Fruit fly (Drosophila melanogaster): ENCODE results near the gene hb.

hb gene

dm6 chr3R:8670529-8671491 is 26.8 kb downstream of the hb start, which contains the start of gene p (continued):
- TF ChIP-seq Atf-2 (GFP tag; optimal IDR thresholded peaks at IDR 0.05): no peak
- TF ChIP-seq pum (GFP tag; optimal IDR thresholded peaks at IDR 0.05): peak; percentile 43
- TF ChIP-seq CG11560 (tag; IDR thresholded peaks at IDR 0.05): no peak
- no peak for TF ChIP-seq crol (GFP tag; IDR thresholded peaks at IDR 0.05)
- TF ChIP-seq YL-1 (GFP tag; optimal IDR thresholded peaks at IDR 0.05): peak; percentile 16
- no peak for TF ChIP-seq BEAF-32 (GFP tag; optimal IDR thresholded peaks at IDR 0.05)
- TF ChIP-seq klu (GFP tag; IDR thresholded peaks at IDR 0.05): no peak
- peak; percentile 36 for TF ChIP-seq B-H2 (GFP tag; optimal IDR thresholded peaks at IDR 0.05)
- TF ChIP-seq lov (optimal IDR thresholded peaks at IDR 0.05): no peak
- no peak for TF ChIP-seq lov (GFP tag; IDR thresholded peaks at IDR 0.05)
- peak; percentile 15 for TF ChIP-seq CG2202 (tag; optimal IDR thresholded peaks at IDR 0.05)
- peak; percentile 40; the same call in 1 of the 2 replicates for TF ChIP-seq CG14014 (GFP tag; IDR thresholded peaks at IDR 0.05)
- no peak for TF ChIP-seq CG14860 (GFP tag; IDR thresholded peaks at IDR 0.05; ENCODE audit: partially characterized antibody)
- no peak for TF ChIP-seq Scr (GFP tag; IDR thresholded peaks at IDR 0.05; ENCODE audit: partially characterized antibody)
- TF ChIP-seq CG7987 (GFP tag; optimal IDR thresholded peaks at IDR 0.05): peak; percentile 57
- no peak for TF ChIP-seq zf30C (GFP tag; optimal IDR thresholded peaks at IDR 0.05)
- no peak for TF ChIP-seq MTF-1 (GFP tag; optimal IDR thresholded peaks at IDR 0.05; ENCODE audit: borderline replicate concordance)
- TF ChIP-seq CG8359 (GFP tag; optimal IDR thresholded peaks at IDR 0.05; ENCODE audit: borderline replicate concordance): peak; percentile 37
- TF ChIP-seq vvl (GFP tag; IDR thresholded peaks at IDR 0.05): peak; percentile 51
- TF ChIP-seq ash1 (GFP tag; optimal IDR thresholded peaks at IDR 0.05): no peak
- TF ChIP-seq CG6175 (GFP tag; IDR thresholded peaks at IDR 0.05): no peak
- TF ChIP-seq CG31441 (GFP tag; IDR thresholded peaks at IDR 0.05): peak; percentile 26; the same call in 1 of the 2 replicates
- TF ChIP-seq CG6854 (GFP tag; optimal IDR thresholded peaks at IDR 0.05): no peak
- TF ChIP-seq Eip74EF (GFP tag; optimal IDR thresholded peaks at IDR 0.05): peak in 1 of 2 experiments; percentile 50
- no peak for TF ChIP-seq CG7372 (GFP tag; IDR thresholded peaks at IDR 0.05)
- no peak for TF ChIP-seq CG14667 (GFP tag; IDR thresholded peaks at IDR 0.05)
- TF ChIP-seq bsh (GFP tag; optimal IDR thresholded peaks at IDR 0.05): peak in 1 of 2 experiments; percentile 50
- TF ChIP-seq CG7357 (GFP tag; IDR thresholded peaks at IDR 0.05): no peak
- TF ChIP-seq CG11695 (GFP tag; IDR thresholded peaks at IDR 0.05): peak; percentile 26; the same call in 1 of the 3 replicates
- TF ChIP-seq CG9876 (GFP tag; optimal IDR thresholded peaks at IDR 0.05): peak; percentile 27
- TF ChIP-seq sd (tag; optimal IDR thresholded peaks at IDR 0.05): peak; percentile 16
- no peak for TF ChIP-seq eyg (GFP tag; optimal IDR thresholded peaks at IDR 0.05)
- peak; percentile 60 for TF ChIP-seq Meics (GFP tag; optimal IDR thresholded peaks at IDR 0.05)
- no peak for TF ChIP-seq CG31388 (GFP tag; optimal IDR thresholded peaks at IDR 0.05)
- TF ChIP-seq Dad (GFP tag; optimal IDR thresholded peaks at IDR 0.05): peak; percentile 37
- peak; percentile 61 for TF ChIP-seq BtbVII (GFP tag; optimal IDR thresholded peaks at IDR 0.05)
- TF ChIP-seq dan (GFP tag; IDR thresholded peaks at IDR 0.05): no peak
- TF ChIP-seq corto (GFP tag; optimal IDR thresholded peaks at IDR 0.05): no peak
- no peak for TF ChIP-seq CG30431 (GFP tag; optimal IDR thresholded peaks at IDR 0.05)
- no peak for TF ChIP-seq hkb (optimal IDR thresholded peaks at IDR 0.05)
- peak; percentile 55; the same call in 1 of the 2 replicates for TF ChIP-seq hkb (GFP tag; IDR thresholded peaks at IDR 0.05)
- TF ChIP-seq cato (GFP tag; optimal IDR thresholded peaks at IDR 0.05; ENCODE audit: borderline replicate concordance): no peak
- TF ChIP-seq dati (GFP tag; IDR thresholded peaks at IDR 0.05): no peak
- TF ChIP-seq CoRest (tag; optimal IDR thresholded peaks at IDR 0.05): peak; percentile 11
- no peak for TF ChIP-seq Bgb (GFP tag; IDR thresholded peaks at IDR 0.05; ENCODE audit: partially characterized antibody)
- no peak for TF ChIP-seq CG8281 (tag; optimal IDR thresholded peaks at IDR 0.05)
- TF ChIP-seq Max (GFP tag; optimal IDR thresholded peaks at IDR 0.05): no peak
- TF ChIP-seq repo (GFP tag; optimal IDR thresholded peaks at IDR 0.05): peak; percentile 52

Data from whole organism, embryonic.